Worm (Caenorhabditis elegans) whole organism, L1 larva: ENCODE measurements around the gene F57G12.2.

Source experiments
- C16A3.4 ChIP-seq: fragments of 150-350 bp; optimal IDR thresholded peaks from 2 replicates; lab custom pipeline; 2014; ENCODE audit warnings: missing biosample characterization, missing genetic modification characterization
- ama-1 ChIP-seq: fragments of 150-350 bp; optimal IDR thresholded peaks from 2 replicates; lab custom pipeline; 2014
- ces-1 ChIP-seq: fragments of 150-350 bp; optimal IDR thresholded peaks from 2 replicates; lab custom pipeline; 2014; ENCODE audit warnings: missing biosample characterization, missing genetic modification reagents, missing genetic modification characterization
- egl-27 ChIP-seq, 2 experiments: fragments of 150-350 bp in 1 of 2; sonication (generic microtip); optimal IDR thresholded peaks; 3 replicates each; lab custom pipeline; 2017 to 2018; ENCODE audit warnings: missing biosample characterization in 2 of 2, missing genetic modification characterization in 2 of 2, missing genetic modification reagents in 2 of 2
- lin-14 ChIP-seq: fragments of 200-800 bp; sonication (Bioruptor generic); optimal IDR thresholded peaks from 2 replicates; lab custom pipeline; 2018; ENCODE audit warnings: mild to moderate bottlenecking, missing genetic modification characterization, moderate library complexity, missing compliant biosample characterization
- nhr-237 ChIP-seq: fragments of 150-350 bp; optimal IDR thresholded peaks from 2 replicates; lab custom pipeline; 2014; ENCODE audit warnings: missing biosample characterization, missing genetic modification characterization
- nhr-76 ChIP-seq: sonication (generic microtip); optimal IDR thresholded peaks from 2 replicates; lab custom pipeline; 2017; ENCODE audit warnings: missing biosample characterization, missing genetic modification characterization
- skn-1 ChIP-seq: fragments of 150-350 bp; optimal IDR thresholded peaks from 2 replicates; lab custom pipeline; 2014; ENCODE audit warnings: missing biosample characterization, missing genetic modification characterization
- unc-62 ChIP-seq: fragments of 150-350 bp; optimal IDR thresholded peaks from 2 replicates; lab custom pipeline; 2014; ENCODE audit warnings: missing biosample characterization, missing genetic modification reagents, missing genetic modification characterization
- unc-86 ChIP-seq: sonication (generic microtip); optimal IDR thresholded peaks from 2 replicates; lab custom pipeline; 2016; ENCODE audit warnings: missing genetic modification characterization, missing compliant biosample characterization

DNA sequence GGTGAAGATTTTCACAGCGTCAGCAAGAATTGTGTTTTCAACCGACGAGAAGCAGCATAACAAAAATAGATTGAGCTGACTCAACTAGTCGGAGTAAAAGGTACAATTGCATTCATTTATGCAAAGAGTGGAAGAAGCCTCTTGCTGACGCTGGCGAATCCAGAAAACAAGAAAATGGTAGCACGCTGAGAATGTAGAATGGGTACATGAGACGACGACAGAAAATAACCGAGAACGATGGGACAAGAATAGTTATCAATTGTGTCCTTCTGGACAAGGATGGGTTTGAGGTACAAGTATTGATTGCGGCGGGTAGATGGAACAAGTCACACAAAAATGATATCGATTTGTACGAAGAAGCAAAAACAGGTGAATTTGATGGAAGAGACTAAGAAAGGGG lies 9.5 kb upstream of the F57G12.2 start:
- no peak for TF ChIP-seq skn-1 (tag; lab: Kevin White, UChicago)
- TF ChIP-seq unc-62 (GFP tag; lab: Kevin White, UChicago) = no peak
- no peak for TF ChIP-seq nhr-237 (tag; lab: Kevin White, UChicago)
- TF ChIP-seq ama-1 (lab: Kevin White, UChicago) = no peak
- no peak for TF ChIP-seq egl-27 (tag; optimal IDR thresholded peaks at IDR 0.05; lab: Kevin White, UChicago)
- TF ChIP-seq lin-14 (GFP tag; lab: Kevin White, UChicago) = no peak
- no peak for TF ChIP-seq C16A3.4 (tag; lab: Kevin White, UChicago)
- no peak for TF ChIP-seq ces-1 (GFP tag; lab: Kevin White, UChicago)
- TF ChIP-seq unc-86 = no peak
- TF ChIP-seq nhr-76 = no peak
